Fruit fly (Drosophila melanogaster) whole organism, prepupa: ENCODE measurements around the gene CSN5.

ENCODE experiments used
- Blimp-1 ChIP-seq: fragments of 200-800 bp; sonication (Bioruptor generic); optimal IDR thresholded peaks from 3 replicates; lab custom pipeline; 2017; ENCODE audit warnings: missing biosample characterization, missing genetic modification characterization, mild to moderate bottlenecking, moderate library complexity, missing genetic modification reagents
- CG10631 ChIP-seq: fragments of 200-800 bp; sonication (Bioruptor generic); optimal IDR thresholded peaks from 2 replicates; lab custom pipeline; 2016; ENCODE audit warnings: missing biosample characterization, missing genetic modification characterization
- CG10669 ChIP-seq: fragments of 200-800 bp; sonication (Bioruptor generic); optimal IDR thresholded peaks from 3 replicates; lab custom pipeline; 2018; ENCODE audit warnings: missing biosample characterization, mild to moderate bottlenecking, missing genetic modification characterization, moderate library complexity
- CG11294 ChIP-seq: fragments of 200-800 bp; sonication (Bioruptor generic); IDR thresholded peaks from 2 replicates; pipeline ENCODE4 v1.3.6; 2022; ENCODE audit warnings: missing biosample characterization, missing genetic modification characterization
- CG11762 ChIP-seq: fragments of 200-800 bp; sonication (Bioruptor generic); optimal IDR thresholded peaks from 3 replicates; lab custom pipeline; 2016; ENCODE audit warnings: missing biosample characterization, missing genetic modification characterization; ENCODE audit not compliant: insufficient read depth
- CG11902 ChIP-seq: fragments of 200-800 bp; sonication (Bioruptor generic); optimal IDR thresholded peaks from 3 replicates; lab custom pipeline; 2016; ENCODE audit warnings: missing biosample characterization, missing genetic modification characterization
- CG15336 ChIP-seq: fragments of 200-800 bp; sonication (Bioruptor generic); IDR thresholded peaks from 2 replicates; pipeline ENCODE4 v1.3.6; 2022; ENCODE audit warnings: missing biosample characterization, missing genetic modification characterization
- CG3032 ChIP-seq: fragments of 200-800 bp; optimal IDR thresholded peaks from 2 replicates; lab custom pipeline; 2019; ENCODE audit warnings: missing biosample characterization, mild to moderate bottlenecking, missing genetic modification characterization, moderate library complexity
- CG31627 ChIP-seq: fragments of 200-800 bp; sonication (Bioruptor generic); optimal IDR thresholded peaks from 3 replicates; lab custom pipeline; 2016; ENCODE audit warnings: missing biosample characterization, missing genetic modification characterization
- CG32006 ChIP-seq: fragments of 200-800 bp; sonication (Bioruptor generic); optimal IDR thresholded peaks from 3 replicates; lab custom pipeline; 2017; ENCODE audit warnings: missing biosample characterization, mild to moderate bottlenecking, missing genetic modification characterization
- CG34406 ChIP-seq: fragments of 200-800 bp; sonication (Bioruptor generic); optimal IDR thresholded peaks from 3 replicates; lab custom pipeline; 2016; ENCODE audit warnings: missing biosample characterization, missing genetic modification characterization
- CG3919 ChIP-seq: fragments of 200-800 bp; sonication (Bioruptor generic); optimal IDR thresholded peaks from 3 replicates; lab custom pipeline; 2016; ENCODE audit warnings: missing biosample characterization, missing genetic modification characterization
- CG4318 ChIP-seq: fragments of 200-800 bp; sonication (Bioruptor generic); optimal IDR thresholded peaks from 3 replicates; lab custom pipeline; 2017; ENCODE audit warnings: missing biosample characterization, mild to moderate bottlenecking, missing genetic modification characterization
- CG6163 ChIP-seq: fragments of 200-800 bp; sonication (Bioruptor generic); IDR thresholded peaks from 3 replicates; pipeline ENCODE4 v1.3.6; 2022; ENCODE audit warnings: missing biosample characterization, missing genetic modification characterization
- CG6276 ChIP-seq: fragments of 200-800 bp; sonication (Bioruptor generic); optimal IDR thresholded peaks from 2 replicates; lab custom pipeline; 2017; ENCODE audit warnings: missing biosample characterization, mild to moderate bottlenecking, missing genetic modification characterization
- CG6792 ChIP-seq: fragments of 200-800 bp; sonication (Bioruptor generic); optimal IDR thresholded peaks from 3 replicates; lab custom pipeline; 2016; ENCODE audit warnings: missing biosample characterization, missing genetic modification characterization
- CG6808 ChIP-seq: fragments of 200-800 bp; sonication (Bioruptor generic); optimal IDR thresholded peaks from 3 replicates; lab custom pipeline; 2017; ENCODE audit warnings: missing biosample characterization, missing genetic modification characterization, mild to moderate bottlenecking, moderate library complexity, missing genetic modification reagents
- CG6854 ChIP-seq: fragments of 200-800 bp; sonication (Bioruptor generic); optimal IDR thresholded peaks from 2 replicates; lab custom pipeline; 2017; ENCODE audit warnings: missing biosample characterization, mild to moderate bottlenecking, missing genetic modification characterization
- CG7368 ChIP-seq: fragments of 200-800 bp; sonication (Bioruptor generic); optimal IDR thresholded peaks from 3 replicates; lab custom pipeline; 2016; ENCODE audit warnings: missing biosample characterization, missing genetic modification characterization
- CG8119 ChIP-seq: fragments of 200-800 bp; sonication (Bioruptor generic); IDR thresholded peaks from 3 replicates; pipeline ENCODE4 v1.3.6; 2022; ENCODE audit warnings: missing biosample characterization, missing genetic modification characterization
- CG8632 ChIP-seq: fragments of 200-800 bp; sonication (Bioruptor generic); optimal IDR thresholded peaks from 3 replicates; lab custom pipeline; 2016; ENCODE audit warnings: missing biosample characterization, missing genetic modification characterization
- CG9139 ChIP-seq: fragments of 200-800 bp; sonication (Bioruptor generic); optimal IDR thresholded peaks from 3 replicates; lab custom pipeline; 2017; ENCODE audit warnings: missing biosample characterization, mild to moderate bottlenecking, missing genetic modification characterization
- Eip75B ChIP-seq: fragments of 200-800 bp; sonication (Bioruptor generic); optimal IDR thresholded peaks from 3 replicates; lab custom pipeline; 2016; ENCODE audit warnings: missing biosample characterization, missing genetic modification characterization
- Eip78C ChIP-seq: fragments of 200-800 bp; sonication (Bioruptor generic); peaks from one replicate; lab custom pipeline; 2016; ENCODE audit warnings: missing biosample characterization, missing genetic modification characterization
- Eip93F ChIP-seq: fragments of 200-800 bp; sonication (Bioruptor generic); optimal IDR thresholded peaks from 2 replicates; lab custom pipeline; 2016; ENCODE audit warnings: missing biosample characterization, mild to moderate bottlenecking, missing genetic modification characterization
- Ets21C ChIP-seq: fragments of 200-800 bp; sonication (Bioruptor generic); optimal IDR thresholded peaks from 3 replicates; lab custom pipeline; 2016; ENCODE audit warnings: missing biosample characterization, missing genetic modification characterization
- Gug ChIP-seq: fragments of 200-800 bp; sonication (Bioruptor generic); IDR thresholded peaks from 2 replicates; pipeline ENCODE4 v1.3.6; 2022; ENCODE audit warnings: missing biosample characterization, missing genetic modification characterization
- Hr39 ChIP-seq: fragments of 200-800 bp; sonication (Bioruptor generic); optimal IDR thresholded peaks from 2 replicates; lab custom pipeline; 2016; ENCODE audit warnings: missing biosample characterization, missing genetic modification characterization
- Lpt ChIP-seq: fragments of 200-800 bp; sonication (Bioruptor generic); optimal IDR thresholded peaks from 3 replicates; lab custom pipeline; 2016; ENCODE audit warnings: missing biosample characterization, missing genetic modification characterization
- Met ChIP-seq: fragments of 200-800 bp; sonication (Bioruptor generic); optimal IDR thresholded peaks from 3 replicates; lab custom pipeline; 2016; ENCODE audit warnings: missing biosample characterization, missing genetic modification characterization
- OdsH ChIP-seq: fragments of 200-800 bp; sonication (Bioruptor generic); optimal IDR thresholded peaks from 3 replicates; lab custom pipeline; 2016; ENCODE audit warnings: missing biosample characterization, missing genetic modification characterization
- Sox102F ChIP-seq: fragments of 200-800 bp; sonication (Bioruptor generic); optimal IDR thresholded peaks from 2 replicates; lab custom pipeline; 2016; ENCODE audit warnings: missing biosample characterization, mild to moderate bottlenecking, missing genetic modification characterization
- Sox14 ChIP-seq: fragments of 200-800 bp; sonication (Bioruptor generic); optimal IDR thresholded peaks from 3 replicates; lab custom pipeline; 2016; ENCODE audit warnings: missing biosample characterization, missing genetic modification characterization
- Sox15 ChIP-seq: fragments of 200-800 bp; sonication (Bioruptor generic); optimal IDR thresholded peaks from 3 replicates; lab custom pipeline; 2016; ENCODE audit warnings: missing biosample characterization, missing genetic modification characterization
- achi ChIP-seq: fragments of 200-800 bp; sonication (Bioruptor generic); optimal IDR thresholded peaks from 3 replicates; lab custom pipeline; 2016; ENCODE audit warnings: missing biosample characterization, missing genetic modification characterization
- acj6 ChIP-seq: fragments of 200-800 bp; sonication (Bioruptor generic); optimal IDR thresholded peaks from 3 replicates; lab custom pipeline; 2016; ENCODE audit warnings: missing biosample characterization, missing genetic modification characterization
- cyc ChIP-seq: fragments of 200-800 bp; sonication (Bioruptor generic); optimal IDR thresholded peaks from 3 replicates; lab custom pipeline; 2016; ENCODE audit warnings: missing biosample characterization, missing genetic modification characterization
- dac ChIP-seq: fragments of 200-800 bp; sonication (Bioruptor generic); optimal IDR thresholded peaks from 2 replicates; lab custom pipeline; 2017; ENCODE audit warnings: missing biosample characterization, mild to moderate bottlenecking, missing genetic modification characterization
- dsx ChIP-seq: fragments of 200-800 bp; optimal IDR thresholded peaks from 3 replicates; lab custom pipeline; 2019; ENCODE audit warnings: missing biosample characterization, mild to moderate bottlenecking, missing genetic modification characterization, moderate library complexity; ENCODE audit not compliant: poor library complexity, severe bottlenecking
- eg ChIP-seq: fragments of 200-800 bp; sonication (Bioruptor generic); IDR thresholded peaks from 3 replicates; pipeline ENCODE4 v1.3.6; 2022; ENCODE audit warnings: missing biosample characterization, missing genetic modification characterization
- esn ChIP-seq: fragments of 200-800 bp; sonication (Bioruptor generic); optimal IDR thresholded peaks from 2 replicates; lab custom pipeline; 2016; ENCODE audit warnings: missing biosample characterization, mild to moderate bottlenecking, missing genetic modification characterization, moderate library complexity
- fd59A ChIP-seq: fragments of 200-800 bp; sonication (Bioruptor generic); optimal IDR thresholded peaks from 2 replicates; lab custom pipeline; 2017; ENCODE audit warnings: missing biosample characterization, mild to moderate bottlenecking, missing genetic modification characterization, missing genetic modification reagents
- fd85E ChIP-seq: fragments of 200-800 bp; sonication (Bioruptor generic); optimal IDR thresholded peaks from 3 replicates; lab custom pipeline; 2016; ENCODE audit warnings: missing biosample characterization, missing genetic modification characterization
- fkh ChIP-seq: fragments of 200-800 bp; sonication (Bioruptor generic); optimal IDR thresholded peaks from 3 replicates; lab custom pipeline; 2017; ENCODE audit warnings: missing biosample characterization, mild to moderate bottlenecking, missing genetic modification characterization, moderate library complexity
- lz ChIP-seq: fragments of 200-800 bp; sonication (Bioruptor generic); optimal IDR thresholded peaks from 3 replicates; lab custom pipeline; 2016; ENCODE audit warnings: missing biosample characterization, missing genetic modification characterization
- net ChIP-seq: fragments of 200-800 bp; sonication (Bioruptor generic); optimal IDR thresholded peaks from 3 replicates; lab custom pipeline; 2016; ENCODE audit warnings: missing biosample characterization, missing genetic modification characterization
- pdm3 ChIP-seq: fragments of 200-800 bp; sonication (Bioruptor generic); optimal IDR thresholded peaks from 3 replicates; lab custom pipeline; 2016; ENCODE audit warnings: missing biosample characterization, missing genetic modification characterization
- salr ChIP-seq, 2 experiments: fragments of 200-800 bp; sonication (Bioruptor generic); optimal IDR thresholded peaks; 3 replicates each; lab custom pipeline; 2016 to 2018; ENCODE audit warnings: missing biosample characterization in 2 of 2, missing genetic modification characterization in 2 of 2, mild to moderate bottlenecking in 1 of 2
- spab ChIP-seq: fragments of 200-800 bp; sonication (Bioruptor generic); optimal IDR thresholded peaks from 2 replicates; lab custom pipeline; 2017; ENCODE audit warnings: missing biosample characterization, mild to moderate bottlenecking, missing genetic modification characterization, missing genetic modification reagents
- ss ChIP-seq, 2 experiments: fragments of 200-800 bp; sonication (Bioruptor generic); optimal IDR thresholded peaks; 2 replicates in 1 of 2; 3 replicates in 1 of 2; lab custom pipeline; 2017 to 2018; ENCODE audit warnings: mild to moderate bottlenecking in 2 of 2, missing biosample characterization in 2 of 2, missing genetic modification characterization in 2 of 2, moderate library complexity in 1 of 2
- topi ChIP-seq: fragments of 200-800 bp; sonication (Bioruptor generic); optimal IDR thresholded peaks from 3 replicates; lab custom pipeline; 2016; ENCODE audit warnings: missing biosample characterization, missing genetic modification characterization
- vri ChIP-seq: fragments of 200-800 bp; sonication (Bioruptor generic); optimal IDR thresholded peaks from 3 replicates; lab custom pipeline; 2016; ENCODE audit warnings: missing biosample characterization, mild to moderate bottlenecking, missing genetic modification characterization

CSN5 gene

dm6 chr3R:16442937-16443336 lies 27.0 kb upstream of the CSN5 start, which contains the start of the genes Ttc1 and CG14882:
Gene Ttc1, minus strand, starts transcription at chr3R:16443007.
Gene CG14882, plus strand, starts transcription at chr3R:16443207.
- TF ChIP-seq eg (GFP tag; lab: Robert Waterston, UW) (peak; percentile 92), CG6854 (no peak), CG31627 (GFP tag; lab: Kevin White, UChicago) (peak; percentile 87), Hr39 (GFP tag; lab: Kevin White, UChicago) (peak; percentile 87), Sox102F (GFP tag; lab: Kevin White, UChicago) (no peak), CG11902 (GFP tag; lab: Kevin White, UChicago) (no peak), Gug (peak; percentile 75), CG6276 (GFP tag; lab: Kevin White, UChicago) (no peak), Met (GFP tag; lab: Kevin White, UChicago) (no peak), Lpt (GFP tag; lab: Kevin White, UChicago) (peak; percentile 57), CG4318 (GFP tag; lab: Kevin White, UChicago) (no peak), Sox15 (peak; percentile 69), Sox14 (GFP tag; lab: Kevin White, UChicago) (peak; percentile 90), Eip75B (GFP tag; lab: Kevin White, UChicago) (peak; percentile 90), CG32006 (GFP tag; lab: Kevin White, UChicago) (no peak), fkh (GFP tag; lab: Kevin White, UChicago) (no peak), Blimp-1 (no peak), achi (peak; percentile 88), net (GFP tag; lab: Kevin White, UChicago) (peak; percentile 88), spab (GFP tag; lab: Kevin White, UChicago) (no peak), OdsH (GFP tag; lab: Kevin White, UChicago) (peak; percentile 91), CG6808 (GFP tag; lab: Kevin White, UChicago) (no peak), CG3919 (GFP tag; lab: Kevin White, UChicago) (no peak), CG11762 (no peak), lz (GFP tag; lab: Kevin White, UChicago) (peak; percentile 88), topi (peak; percentile 87), esn (peak; percentile 92), CG10669 (GFP tag; lab: Kevin White, UChicago) (no peak), CG6792 (GFP tag; lab: Kevin White, UChicago) (peak; percentile 86), cyc (GFP tag; lab: Kevin White, UChicago) (peak; percentile 72), salr (GFP tag; optimal IDR thresholded peaks at IDR 0.05; lab: Kevin White, UChicago) (peak; percentile 29 to 81), CG9139 (GFP tag; lab: Kevin White, UChicago) (peak; percentile 63), Eip78C (GFP tag; lab: Kevin White, UChicago) (peak; percentile 95), Ets21C (GFP tag; lab: Kevin White, UChicago) (no peak), Eip93F (peak; percentile 61), CG15336 (GFP tag; lab: Robert Waterston, UW) (peak; percentile 94), CG10631 (GFP tag; lab: Kevin White, UChicago) (no peak), CG3032 (peak; percentile 67), acj6 (GFP tag; lab: Kevin White, UChicago) (peak; percentile 89), CG8119 (GFP tag; lab: Robert Waterston, UW) (peak; percentile 90), CG8632 (GFP tag; lab: Kevin White, UChicago) (peak; percentile 82), CG34406 (GFP tag; lab: Kevin White, UChicago) (peak; percentile 84), CG6163 (GFP tag; lab: Robert Waterston, UW) (peak; percentile 89), vri (GFP tag; lab: Kevin White, UChicago) (peak; percentile 89), dsx (GFP tag; lab: Kevin White, UChicago) (peak; percentile 81), ss (GFP tag; optimal IDR thresholded peaks at IDR 0.05; lab: Kevin White, UChicago) (peak in 1 of 2 experiments; percentile 39), pdm3 (GFP tag; lab: Kevin White, UChicago) (no peak), fd85E (GFP tag; lab: Kevin White, UChicago) (no peak), CG7368 (GFP tag; lab: Kevin White, UChicago) (no peak), fd59A (peak; percentile 49), CG11294 (GFP tag; lab: Robert Waterston, UW) (peak; percentile 72), dac (GFP tag; lab: Kevin White, UChicago) (no peak)
